Worm (Caenorhabditis elegans) whole organism, L4 larva: ENCODE measurements around the gene nbet-1.

Experiments
- ces-1 ChIP-seq: fragments of 150-350 bp; sonication (generic microtip); optimal IDR thresholded peaks from 4 replicates; lab custom pipeline; 2014; ENCODE audit warnings: missing biosample characterization, missing genetic modification reagents, missing genetic modification characterization
- fkh-10 ChIP-seq: fragments of 150-350 bp; optimal IDR thresholded peaks from 2 replicates; lab custom pipeline; 2014; ENCODE audit warnings: missing biosample characterization, missing genetic modification reagents, missing genetic modification characterization
- fos-1 ChIP-seq: fragments of 150-350 bp; optimal IDR thresholded peaks from 2 replicates; lab custom pipeline; 2014; ENCODE audit warnings: missing biosample characterization, missing genetic modification characterization
- madf-9 ChIP-seq: fragments of 200-800 bp; sonication (Bioruptor generic); conservative IDR thresholded peaks from 2 replicates; pipeline ENCODE4 v1.3.6; 2022; ENCODE audit warnings: missing genetic modification reagents, missing genetic modification characterization, missing compliant biosample characterization
- mdl-1 ChIP-seq, 2 experiments: fragments of 150-350 bp in 1 of 2; sonication (generic microtip) in 1 of 2; optimal IDR thresholded peaks; 2 replicates each; lab custom pipeline; 2014 to 2017; ENCODE audit warnings: missing biosample characterization in 2 of 2, missing genetic modification characterization in 2 of 2
- nhr-237 ChIP-seq: sonication (generic microtip); optimal IDR thresholded peaks from 2 replicates; lab custom pipeline; 2017; ENCODE audit warnings: missing biosample characterization, missing genetic modification characterization
- nhr-28 ChIP-seq: fragments of 150-350 bp; optimal IDR thresholded peaks from 2 replicates; lab custom pipeline; 2014; ENCODE audit warnings: missing biosample characterization, missing genetic modification characterization
- nhr-76 ChIP-seq: fragments of 150-350 bp; optimal IDR thresholded peaks from 2 replicates; lab custom pipeline; 2014; ENCODE audit warnings: missing biosample characterization, missing genetic modification characterization
- nhr-77 ChIP-seq: fragments of 150-350 bp; optimal IDR thresholded peaks from 2 replicates; lab custom pipeline; 2014; ENCODE audit warnings: missing biosample characterization, missing genetic modification characterization
- set-16 ChIP-seq: fragments of 200-800 bp; sonication (Bioruptor generic); IDR thresholded peaks from 2 replicates; pipeline ENCODE4 v1.3.6; 2022; ENCODE audit warnings: missing genetic modification reagents, missing genetic modification characterization, missing compliant biosample characterization
- zag-1 ChIP-seq: fragments of 150-350 bp; optimal IDR thresholded peaks from 2 replicates; lab custom pipeline; 2014; ENCODE audit warnings: missing biosample characterization, missing genetic modification characterization
- zip-2 ChIP-seq: fragments of 150-350 bp; optimal IDR thresholded peaks from 2 replicates; lab custom pipeline; 2014; ENCODE audit warnings: missing biosample characterization, missing genetic modification characterization
- ztf-11 ChIP-seq: fragments of 150-350 bp; optimal IDR thresholded peaks from 2 replicates; lab custom pipeline; 2014; ENCODE audit warnings: missing biosample characterization, missing genetic modification characterization

ce11 chrIV:5209390-5209789 is at the start of gene nbet-1, which contains the start of gene Y59E9AL.36:
- TF ChIP-seq fkh-10 (no peak), nhr-76 (tag; lab: Kevin White, UChicago) (no peak), ztf-11 (tag; lab: Kevin White, UChicago) (no peak), zip-2 (tag; lab: Kevin White, UChicago) (no peak), nhr-77 (peak; percentile 70), mdl-1 (tag; optimal IDR thresholded peaks at IDR 0.05; lab: Kevin White, UChicago) (peak in 1 of 2 experiments; percentile 49), fos-1 (tag; lab: Kevin White, UChicago) (no peak), set-16 (GFP tag; lab: Robert Waterston, UW) (no peak), nhr-237 (tag; lab: Kevin White, UChicago) (no peak), nhr-28 (peak; percentile 59), ces-1 (peak; percentile 15), zag-1 (no peak), madf-9 (GFP tag; lab: Robert Waterston, UW) (no peak)
